Fruit fly (Drosophila melanogaster) whole organism, embryonic: ENCODE data around the gene CG8673.

Source experiments
- Abd-B ChIP-seq: fragments of 200-800 bp; sonication (Bioruptor generic); optimal IDR thresholded peaks from 2 replicates; lab custom pipeline; 2018; ENCODE audit warnings: missing biosample characterization, mild to moderate bottlenecking, missing genetic modification characterization, moderate library complexity
- Aef1 ChIP-seq: fragments of 200-800 bp; sonication (Bioruptor generic); IDR thresholded peaks from 3 replicates; pipeline ENCODE4 v1.3.6; 2022; ENCODE audit warnings: missing biosample characterization, missing genetic modification characterization
- Asciz ChIP-seq: fragments of 200-800 bp; sonication (Bioruptor generic); optimal IDR thresholded peaks from 2 replicates; lab custom pipeline; 2017; ENCODE audit warnings: missing biosample characterization, mild to moderate bottlenecking, missing genetic modification characterization, missing genetic modification reagents
- B-H2 ChIP-seq: fragments of 200-800 bp; sonication (Bioruptor generic); optimal IDR thresholded peaks from 2 replicates; lab custom pipeline; 2018; ENCODE audit warnings: missing biosample characterization, mild to moderate bottlenecking, missing genetic modification characterization
- CG10209 ChIP-seq: fragments of 200-800 bp; sonication (Bioruptor generic); optimal IDR thresholded peaks from 3 replicates; lab custom pipeline; 2017; ENCODE audit warnings: missing biosample characterization, mild to moderate bottlenecking, missing genetic modification characterization, missing genetic modification reagents
- CG10321 ChIP-seq: fragments of 200-800 bp; sonication (Bioruptor generic); IDR thresholded peaks from 2 replicates; pipeline ENCODE4 v1.3.6; 2022; ENCODE audit warnings: missing biosample characterization, missing genetic modification characterization
- CG12299 ChIP-seq: fragments of 200-800 bp; sonication (Bioruptor generic); optimal IDR thresholded peaks from 2 replicates; lab custom pipeline; 2018; ENCODE audit warnings: missing biosample characterization, mild to moderate bottlenecking, missing genetic modification characterization
- CG13296 ChIP-seq: fragments of 200-800 bp; sonication (Bioruptor generic); optimal IDR thresholded peaks from 3 replicates; lab custom pipeline; 2018; ENCODE audit warnings: missing biosample characterization, mild to moderate bottlenecking, missing genetic modification characterization
- CG13424 ChIP-seq: fragments of 200-800 bp; sonication (Bioruptor generic); optimal IDR thresholded peaks from 2 replicates; lab custom pipeline; 2019; ENCODE audit warnings: missing biosample characterization, mild to moderate bottlenecking, missing genetic modification characterization, moderate library complexity
- CG1529 ChIP-seq: fragments of 200-800 bp; sonication (Bioruptor generic); optimal IDR thresholded peaks from 3 replicates; lab custom pipeline; 2018; ENCODE audit warnings: missing biosample characterization, missing genetic modification characterization
- CG15479 ChIP-seq: fragments of 200-800 bp; sonication (Bioruptor generic); optimal IDR thresholded peaks from 3 replicates; lab custom pipeline; 2019; ENCODE audit warnings: missing biosample characterization, mild to moderate bottlenecking, missing genetic modification characterization, moderate library complexity
- CG16813 ChIP-seq: fragments of 200-800 bp; sonication (Bioruptor generic); IDR thresholded peaks from 3 replicates; pipeline ENCODE4 v1.3.6; 2022; ENCODE audit warnings: missing biosample characterization, missing genetic modification characterization; ENCODE audit not compliant: partially characterized antibody
- CG17802 ChIP-seq: fragments of 200-800 bp; sonication (Bioruptor generic); optimal IDR thresholded peaks from 2 replicates; lab custom pipeline; 2018; ENCODE audit warnings: missing biosample characterization, mild to moderate bottlenecking, missing genetic modification characterization, moderate library complexity
- CG17829 ChIP-seq: fragments of 200-800 bp; optimal IDR thresholded peaks from 2 replicates; lab custom pipeline; 2019; ENCODE audit warnings: missing biosample characterization, mild to moderate bottlenecking, missing genetic modification characterization, moderate library complexity
- CG30020 ChIP-seq: fragments of 200-800 bp; optimal IDR thresholded peaks from 2 replicates; lab custom pipeline; 2019; ENCODE audit warnings: missing biosample characterization, mild to moderate bottlenecking, missing genetic modification characterization, moderate library complexity
- CG3163 ChIP-seq: fragments of 200-800 bp; sonication (Bioruptor generic); optimal IDR thresholded peaks from 3 replicates; lab custom pipeline; 2016; ENCODE audit warnings: missing biosample characterization, missing genetic modification characterization
- CG3281 ChIP-seq: fragments of 200-800 bp; sonication (Bioruptor generic); optimal IDR thresholded peaks from 3 replicates; lab custom pipeline; 2017; ENCODE audit warnings: missing biosample characterization, mild to moderate bottlenecking, missing genetic modification characterization
- CG7963 ChIP-seq: fragments of 200-800 bp; sonication (Bioruptor generic); IDR thresholded peaks from 3 replicates; pipeline ENCODE4 v1.3.6; 2022; ENCODE audit warnings: missing biosample characterization, missing genetic modification characterization; ENCODE audit not compliant: partially characterized antibody
- CG8281 ChIP-seq: fragments of 200-800 bp; sonication (Bioruptor generic); optimal IDR thresholded peaks from 2 replicates; lab custom pipeline; 2018; ENCODE audit warnings: missing biosample characterization, mild to moderate bottlenecking, missing genetic modification characterization, moderate library complexity
- Dbx ChIP-seq: fragments of 200-800 bp; sonication (Bioruptor generic); IDR thresholded peaks from 3 replicates; pipeline ENCODE4 v1.3.6; 2022; ENCODE audit warnings: missing biosample characterization, missing genetic modification characterization
- Dip2 ChIP-seq: fragments of 200-800 bp; sonication (Bioruptor generic); IDR thresholded peaks from 2 replicates; pipeline ENCODE4 v1.3.6; 2022; ENCODE audit warnings: missing biosample characterization, missing genetic modification characterization
- ERR ChIP-seq: fragments of 200-800 bp; sonication (Bioruptor generic); optimal IDR thresholded peaks from 2 replicates; lab custom pipeline; 2016; ENCODE audit warnings: missing biosample characterization, missing genetic modification characterization
- Elba2 ChIP-seq: fragments of 200-800 bp; sonication (Bioruptor generic); optimal IDR thresholded peaks from 3 replicates; lab custom pipeline; 2016; ENCODE audit warnings: missing biosample characterization, missing genetic modification characterization
- Hr3 ChIP-seq: fragments of 200-800 bp; sonication (Bioruptor generic); optimal IDR thresholded peaks from 3 replicates; lab custom pipeline; 2016; ENCODE audit warnings: missing biosample characterization, missing genetic modification characterization
- NC2α ChIP-seq: fragments of 200-800 bp; sonication (Bioruptor generic); optimal IDR thresholded peaks from 2 replicates; lab custom pipeline; 2016; ENCODE audit warnings: missing biosample characterization, missing genetic modification characterization
- NC2β ChIP-seq: fragments of 200-800 bp; sonication (Bioruptor generic); optimal IDR thresholded peaks from 2 replicates; lab custom pipeline; 2016; ENCODE audit warnings: missing biosample characterization, missing genetic modification characterization
- Nf-YA ChIP-seq: fragments of 200-800 bp; sonication (Bioruptor generic); IDR thresholded peaks from 2 replicates; pipeline ENCODE4 v1.3.6; 2022; ENCODE audit warnings: missing biosample characterization, missing genetic modification characterization
- Nf-YC ChIP-seq: fragments of 200-800 bp; optimal IDR thresholded peaks from 3 replicates; lab custom pipeline; 2019; ENCODE audit warnings: missing biosample characterization, mild to moderate bottlenecking, missing genetic modification characterization, moderate library complexity
- Side ChIP-seq: fragments of 200-800 bp; sonication (Bioruptor generic); optimal IDR thresholded peaks from 2 replicates; lab custom pipeline; 2016; ENCODE audit warnings: missing biosample characterization, missing genetic modification characterization
- Trl ChIP-seq, 3 experiments: fragments of >200 bp in 2 of 3; fragments of 200-800 bp in 1 of 3; sonication (Bioruptor generic) in 1 of 3; optimal IDR thresholded peaks; 2 replicates in 1 of 3; 3 replicates in 2 of 3; lab custom pipeline; 2016 to 2017; ENCODE audit warnings: missing biosample characterization in 1 of 3, missing genetic modification characterization in 1 of 3
- Xbp1 ChIP-seq: fragments of 200-800 bp; sonication (Bioruptor generic); optimal IDR thresholded peaks from 3 replicates; lab custom pipeline; 2016; ENCODE audit warnings: missing biosample characterization, mild to moderate bottlenecking, missing genetic modification characterization
- cad ChIP-seq: fragments of >200 bp; optimal IDR thresholded peaks from 2 replicates; lab custom pipeline; 2017; ENCODE audit warnings: missing biosample characterization, missing genetic modification characterization
- chinmo ChIP-seq: fragments of 200-800 bp; sonication (Bioruptor generic); IDR thresholded peaks from 4 replicates; pipeline ENCODE4 v1.3.6; 2022; ENCODE audit warnings: missing biosample characterization, missing genetic modification characterization; ENCODE audit not compliant: partially characterized antibody
- dmrt99B ChIP-seq: fragments of 200-800 bp; sonication (Bioruptor generic); optimal IDR thresholded peaks from 2 replicates; lab custom pipeline; 2018; ENCODE audit warnings: missing biosample characterization, mild to moderate bottlenecking, missing genetic modification characterization, moderate library complexity
- esg ChIP-seq: fragments of 200-800 bp; sonication (Bioruptor generic); conservative IDR thresholded peaks from 2 replicates; pipeline ENCODE4 v1.3.6; 2022; ENCODE audit warnings: missing biosample characterization, missing genetic modification characterization
- fd102C ChIP-seq: fragments of 200-800 bp; sonication (Bioruptor generic); optimal IDR thresholded peaks from 2 replicates; lab custom pipeline; 2018; ENCODE audit warnings: missing biosample characterization, mild to moderate bottlenecking, missing genetic modification characterization, moderate library complexity
- ham ChIP-seq: fragments of 200-800 bp; sonication (Bioruptor generic); IDR thresholded peaks from 2 replicates; pipeline ENCODE4 v1.3.6; 2022; ENCODE audit warnings: missing biosample characterization, missing genetic modification characterization
- ken ChIP-seq: fragments of 200-800 bp; sonication (Bioruptor generic); IDR thresholded peaks from 3 replicates; pipeline ENCODE4 v1.3.6; 2022; ENCODE audit warnings: missing biosample characterization, missing genetic modification characterization
- pan ChIP-seq, 4 experiments: fragments of >200 bp in 3 of 4; fragments of 200-800 bp in 1 of 4; sonication (Bioruptor generic) in 1 of 4; optimal IDR thresholded peaks in 3 of 4; IDR thresholded peaks in 1 of 4; 2 replicates each; pipeline versions ENCODE4 v1.3.6 to Lab custom; 2017 to 2022; ENCODE audit warnings: missing biosample characterization in 2 of 4, missing genetic modification characterization in 2 of 4, mixed read lengths in 1 of 4
- pb ChIP-seq: fragments of 200-800 bp; sonication (Bioruptor generic); optimal IDR thresholded peaks from 3 replicates; lab custom pipeline; 2016; ENCODE audit warnings: missing biosample characterization, missing genetic modification characterization
- row ChIP-seq: fragments of 200-800 bp; sonication (Bioruptor generic); IDR thresholded peaks from 3 replicates; pipeline ENCODE4 v1.3.6; 2022; ENCODE audit warnings: missing biosample characterization, missing genetic modification characterization
- sens ChIP-seq: fragments of 200-800 bp; sonication (Bioruptor generic); peaks from one replicate; lab custom pipeline; 2016; ENCODE audit warnings: missing biosample characterization, missing genetic modification characterization
- sens-2 ChIP-seq: fragments of 200-800 bp; sonication (Bioruptor generic); IDR thresholded peaks from 2 replicates; pipeline ENCODE4 v1.3.6; 2022; ENCODE audit warnings: missing biosample characterization, missing genetic modification characterization
- sna ChIP-seq: fragments of 200-800 bp; sonication (Bioruptor generic); IDR thresholded peaks from 2 replicates; pipeline ENCODE4 v1.3.6; 2022; ENCODE audit warnings: missing biosample characterization, missing genetic modification characterization; ENCODE audit not compliant: partially characterized antibody
- stc ChIP-seq: fragments of 200-800 bp; sonication (Bioruptor generic); IDR thresholded peaks from 2 replicates; pipeline ENCODE4 v1.3.6; 2022; ENCODE audit warnings: missing biosample characterization, missing genetic modification characterization
- unc-4 ChIP-seq: fragments of 200-800 bp; sonication (Bioruptor generic); IDR thresholded peaks from 2 replicates; pipeline ENCODE4 v1.3.6; 2022; ENCODE audit warnings: missing biosample characterization, missing genetic modification characterization; ENCODE audit not compliant: partially characterized antibody
- vvl ChIP-seq: fragments of 200-800 bp; sonication (Bioruptor generic); IDR thresholded peaks from 2 replicates; pipeline ENCODE4 v1.3.6; 2022; ENCODE audit warnings: missing biosample characterization, missing genetic modification characterization
- wdn ChIP-seq: fragments of 200-800 bp; sonication (Bioruptor generic); IDR thresholded peaks from 2 replicates; pipeline ENCODE4 v1.3.6; 2022; ENCODE audit warnings: missing biosample characterization, missing genetic modification characterization
- z ChIP-seq: fragments of 200-800 bp; sonication (Bioruptor generic); IDR thresholded peaks from 3 replicates; pipeline ENCODE4 v1.3.6; 2022; ENCODE audit warnings: missing biosample characterization, missing genetic modification characterization
- zfh1 ChIP-seq: fragments of 200-800 bp; sonication (Bioruptor generic); IDR thresholded peaks from 3 replicates; pipeline ENCODE4 v1.3.6; 2022; ENCODE audit warnings: missing biosample characterization, missing genetic modification characterization

The CG8673 gene

dm6 chr2L:8156682-8157081 lies 32.6 kb downstream of the CG8673 start (continued):
- peak; percentile 89 for TF ChIP-seq vvl (GFP tag; lab: Robert Waterston, UW)
- no peak for TF ChIP-seq z (GFP tag; lab: Robert Waterston, UW)
- peak; percentile 70 for TF ChIP-seq Abd-B (GFP tag; lab: Kevin White, UChicago)
- TF ChIP-seq ken, result 0 out of 3 replicates have a peak, but pooled peaks have one; percentile 23
- peak; percentile 49; the same call in 1 of the 3 replicates for TF ChIP-seq Dbx
- TF ChIP-seq pan (optimal IDR thresholded peaks at IDR 0.05; lab: Kevin White, UChicago), result no peak
- peak in 1 of 2 experiments; percentile 64 for TF ChIP-seq pan (GFP tag; optimal IDR thresholded peaks at IDR 0.05 in 1 of 2, IDR thresholded peaks at IDR 0.05 in 1 of 2)
- no peak for TF ChIP-seq CG17802 (tag; lab: Kevin White, UChicago)
- TF ChIP-seq NC2α (GFP tag; lab: Kevin White, UChicago), result no peak
- TF ChIP-seq ham (GFP tag; lab: Robert Waterston, UW), result no peak
- no peak for TF ChIP-seq chinmo (GFP tag; lab: Robert Waterston, UW)
- TF ChIP-seq fd102C, result peak; percentile 3
- no peak for TF ChIP-seq CG1529 (GFP tag; lab: Kevin White, UChicago)
- peak; percentile 48 for TF ChIP-seq CG15479 (GFP tag; lab: Kevin White, UChicago)
- TF ChIP-seq CG7963 (GFP tag; lab: Robert Waterston, UW), result no peak
- no peak for TF ChIP-seq Trl (optimal IDR thresholded peaks at IDR 0.05; lab: Kevin White, UChicago)
- peak; percentile 77 for TF ChIP-seq Trl (GFP tag; optimal IDR thresholded peaks at IDR 0.05; lab: Kevin White, UChicago)
- TF ChIP-seq pb (GFP tag; lab: Kevin White, UChicago), result peak; percentile 37
- no peak for TF ChIP-seq Dip2 (GFP tag; lab: Robert Waterston, UW)
- TF ChIP-seq wdn (GFP tag; lab: Robert Waterston, UW), result 0 out of 2 replicates have a peak, but pooled peaks have one; percentile 50
- no peak for TF ChIP-seq ERR (GFP tag; lab: Kevin White, UChicago)
- TF ChIP-seq zfh1, result peak; percentile 70; the same call in 2 of the 3 replicates
- TF ChIP-seq stc (GFP tag; lab: Robert Waterston, UW), result peak; percentile 69
- TF ChIP-seq CG3163 (GFP tag; lab: Kevin White, UChicago), result peak; percentile 5
- TF ChIP-seq Xbp1 (GFP tag; lab: Kevin White, UChicago), result peak; percentile 79
- TF ChIP-seq cad, result no peak
- peak; percentile 60 for TF ChIP-seq CG12299 (tag; lab: Kevin White, UChicago)
- peak; percentile 61 for TF ChIP-seq CG17829
- peak; percentile 43 for TF ChIP-seq NC2β (GFP tag; lab: Kevin White, UChicago)
- TF ChIP-seq sens (GFP tag; lab: Kevin White, UChicago), result peak; percentile 94
- 0 out of 3 replicates have a peak, but pooled peaks have one; percentile 16 for TF ChIP-seq CG16813
- peak; percentile 79 for TF ChIP-seq CG13424 (tag; lab: Kevin White, UChicago)
- peak; percentile 60 for TF ChIP-seq CG10209
- no peak for TF ChIP-seq CG8281 (tag; lab: Kevin White, UChicago)
- TF ChIP-seq CG13296 (GFP tag; lab: Kevin White, UChicago), result peak; percentile 68
- TF ChIP-seq Hr3 (GFP tag; lab: Kevin White, UChicago), result peak; percentile 64
- TF ChIP-seq Side, result peak; percentile 69
- no peak for TF ChIP-seq CG10321 (GFP tag; lab: Robert Waterston, UW)
- no peak for TF ChIP-seq sens-2 (GFP tag; lab: Robert Waterston, UW)
- TF ChIP-seq CG30020, result peak; percentile 39
- peak; percentile 80 for TF ChIP-seq B-H2 (GFP tag; lab: Kevin White, UChicago)
- TF ChIP-seq sna, result peak; percentile 59; the same call in 1 of the 2 replicates
- peak; percentile 69 for TF ChIP-seq Nf-YC
- peak; percentile 67 for TF ChIP-seq Aef1 (GFP tag; lab: Robert Waterston, UW)
- TF ChIP-seq dmrt99B (tag; lab: Kevin White, UChicago), result peak; percentile 68
- 0 out of 2 replicates have a peak, but pooled peaks have one; percentile 35 for TF ChIP-seq unc-4 (GFP tag; lab: Robert Waterston, UW)
- TF ChIP-seq CG3281 (GFP tag; lab: Kevin White, UChicago), result peak; percentile 82
- TF ChIP-seq Asciz, result peak; percentile 40
- TF ChIP-seq Elba2 (GFP tag; lab: Kevin White, UChicago), result no peak
- no peak for TF ChIP-seq Nf-YA (GFP tag; lab: Robert Waterston, UW)
- peak; percentile 72 for TF ChIP-seq esg (GFP tag; lab: Robert Waterston, UW)
- TF ChIP-seq row (GFP tag; lab: Robert Waterston, UW), result peak; percentile 87
